Fruit fly (Drosophila melanogaster) whole organism, wandering third instar larva: ENCODE results near the gene CG32641.
"Not testable (repeated sequence)": the region's sequence is repeated elsewhere in the genome, so short reads cannot be mapped to it uniquely, and the experiment has no call there.

Experiments used
- Abd-B ChIP-seq: fragments of >200 bp; optimal IDR thresholded peaks from 2 replicates; lab custom pipeline; 2017; ENCODE audit warnings: missing biosample characterization, missing genetic modification characterization
- CrebA ChIP-seq: fragments of 200-800 bp; sonication (Bioruptor generic); optimal IDR thresholded peaks from 2 replicates; lab custom pipeline; 2016; ENCODE audit warnings: missing biosample characterization, mild to moderate bottlenecking, missing genetic modification characterization, borderline replicate concordance
- ey ChIP-seq: fragments of 200-800 bp; sonication (Bioruptor generic); optimal IDR thresholded peaks from 2 replicates; lab custom pipeline; 2016; ENCODE audit warnings: missing biosample characterization, missing genetic modification characterization
- sage ChIP-seq: fragments of 200-800 bp; sonication (Bioruptor generic); optimal IDR thresholded peaks from 2 replicates; lab custom pipeline; 2016; ENCODE audit warnings: missing biosample characterization, mild to moderate bottlenecking, missing genetic modification characterization

dm6 chrX:13177720-13178119, 6.6 kb upstream of the CG32641 start, which contains the start of gene CG32640:
- not testable (repeated sequence) for TF ChIP-seq CrebA, Abd-B, ey, sage (GFP tag; lab: Kevin White, UChicago)
